Fruit fly (Drosophila melanogaster): ENCODE data around the gene Ziz.

Ziz gene

DNA sequence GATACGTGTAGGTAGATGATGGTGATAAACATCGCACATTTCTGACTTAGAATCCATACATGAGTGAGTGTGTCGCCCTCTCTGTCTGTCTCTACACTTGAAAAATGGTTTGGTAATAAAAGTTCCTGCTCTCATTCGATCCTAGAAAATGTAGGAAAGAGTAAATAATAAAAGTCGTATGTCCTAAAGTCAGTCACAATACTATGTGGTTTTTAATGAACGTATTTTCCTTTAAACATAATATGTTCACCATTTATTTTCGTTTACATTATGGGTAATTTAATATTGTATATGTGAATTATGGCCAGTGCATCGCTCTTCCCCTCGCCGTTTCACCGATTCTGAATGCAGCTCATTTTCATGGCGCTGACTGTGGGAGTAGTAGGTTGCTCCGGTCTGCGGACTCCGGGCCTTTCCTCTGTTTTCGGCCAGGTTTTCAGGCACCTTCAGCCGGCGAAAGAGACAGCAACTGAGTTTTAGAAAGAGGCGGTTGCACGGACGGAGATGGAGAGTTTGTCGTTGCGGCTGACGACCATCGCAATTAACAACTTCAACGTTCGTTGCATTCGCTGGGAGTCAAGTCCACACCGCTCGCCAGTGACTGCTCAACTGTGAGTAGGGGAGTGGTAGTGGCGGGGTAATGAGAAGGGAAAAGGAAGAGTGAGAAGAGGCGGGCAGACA is 36.7 kb upstream of the Ziz start (continued):
- no peak for TF ChIP-seq CG11902 (GFP tag; optimal IDR thresholded peaks at IDR 0.05)
- TF ChIP-seq salr (GFP tag; optimal IDR thresholded peaks at IDR 0.05): peak in 1 of 2 experiments; percentile 34
- TF ChIP-seq Smox (GFP tag; optimal IDR thresholded peaks at IDR 0.05): no peak
- peak; percentile 23 for TF ChIP-seq pdm3 (GFP tag; optimal IDR thresholded peaks at IDR 0.05)
- TF ChIP-seq CG3919 (GFP tag; optimal IDR thresholded peaks at IDR 0.05): peak; percentile 25
- TF ChIP-seq Gug (GFP tag; IDR thresholded peaks at IDR 0.05): peak; percentile 50; the same call in 1 of the 2 replicates
- TF ChIP-seq CG8119 (GFP tag; IDR thresholded peaks at IDR 0.05): peak; percentile 49; the same call in 2 of the 3 replicates
- no peak for TF ChIP-seq CG34406 (GFP tag; optimal IDR thresholded peaks at IDR 0.05)
- TF ChIP-seq dac (GFP tag; optimal IDR thresholded peaks at IDR 0.05): no peak
- TF ChIP-seq acj6 (GFP tag; optimal IDR thresholded peaks at IDR 0.05): peak; percentile 17
- TF ChIP-seq Hr38 (GFP tag; optimal IDR thresholded peaks at IDR 0.05): no peak
- peak; percentile 42; the same call in 1 of the 3 replicates for TF ChIP-seq CG6163 (GFP tag; IDR thresholded peaks at IDR 0.05)
- no peak for TF ChIP-seq lz (GFP tag; optimal IDR thresholded peaks at IDR 0.05)
- TF ChIP-seq CG16779 (tag; optimal IDR thresholded peaks at IDR 0.05): no peak
- TF ChIP-seq cyc (GFP tag; optimal IDR thresholded peaks at IDR 0.05): peak; percentile 24
- no peak for TF ChIP-seq CG8632 (GFP tag; optimal IDR thresholded peaks at IDR 0.05)
- TF ChIP-seq CG6276 (GFP tag; optimal IDR thresholded peaks at IDR 0.05): peak; percentile 45
- peak; percentile 14 for TF ChIP-seq spab (GFP tag; optimal IDR thresholded peaks at IDR 0.05)
- no peak for TF ChIP-seq Met (GFP tag; optimal IDR thresholded peaks at IDR 0.05)
- TF ChIP-seq eg (GFP tag; IDR thresholded peaks at IDR 0.05): peak; percentile 47; the same call in 1 of the 3 replicates
- peak in 1 of 2 experiments; percentile 15 for TF ChIP-seq ss (GFP tag; optimal IDR thresholded peaks at IDR 0.05)
- TF ChIP-seq net (GFP tag; optimal IDR thresholded peaks at IDR 0.05): peak; percentile 42
- no peak for TF ChIP-seq fkh (GFP tag; optimal IDR thresholded peaks at IDR 0.05)
- peak; percentile 39 for TF ChIP-seq CG15336 (GFP tag; IDR thresholded peaks at IDR 0.05)
- TF ChIP-seq Hr4 (GFP tag; optimal IDR thresholded peaks at IDR 0.05): peak; percentile 66
- TF ChIP-seq CG6792 (GFP tag; optimal IDR thresholded peaks at IDR 0.05): peak; percentile 5
- no peak for TF ChIP-seq Hr39 (GFP tag; optimal IDR thresholded peaks at IDR 0.05)
- no peak for TF ChIP-seq vri (GFP tag; optimal IDR thresholded peaks at IDR 0.05)
- TF ChIP-seq Sox15 (GFP tag; optimal IDR thresholded peaks at IDR 0.05): no peak
- TF ChIP-seq CG1621 (tag; optimal IDR thresholded peaks at IDR 0.05): peak; percentile 37
- TF ChIP-seq Eip78C (GFP tag): peak; percentile 81

DNA sequence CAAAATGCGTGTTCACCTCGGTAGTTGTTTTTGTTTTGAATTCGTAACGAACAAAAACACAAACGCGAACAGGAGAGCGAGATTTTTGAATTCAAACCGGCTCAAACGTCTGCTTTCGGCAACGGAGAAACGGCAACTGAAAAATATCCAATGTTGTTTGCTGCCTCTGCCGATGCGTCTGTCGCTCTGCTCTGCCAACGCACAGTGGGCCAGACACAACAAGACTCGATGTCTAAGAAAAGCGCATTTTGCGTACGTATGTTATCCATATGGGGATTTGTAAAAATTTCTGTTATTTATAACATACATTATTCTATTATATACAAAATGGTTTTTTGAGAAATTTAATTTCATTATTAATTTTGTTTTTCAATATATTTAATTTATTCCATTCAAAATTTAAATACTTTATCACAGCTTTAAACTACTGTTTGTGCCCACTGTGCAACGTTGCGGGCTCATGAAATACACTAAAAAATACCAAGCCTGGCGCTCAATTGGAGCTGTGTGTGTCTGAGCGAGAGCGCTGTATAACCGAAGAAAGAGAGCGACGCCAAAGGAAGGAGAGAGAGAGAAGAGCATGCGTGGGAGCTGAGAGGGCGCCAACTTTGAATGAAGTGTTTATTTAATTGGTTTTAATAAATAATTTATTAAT is 34.5 kb upstream of the Ziz start:
- TF ChIP-seq CG11902 (GFP tag; optimal IDR thresholded peaks at IDR 0.05): peak; percentile 94
- TF ChIP-seq CG10669 (GFP tag; optimal IDR thresholded peaks at IDR 0.05): peak; percentile 98
- TF ChIP-seq Eip75B (GFP tag; optimal IDR thresholded peaks at IDR 0.05): peak; percentile 91
- TF ChIP-seq Sox14 (GFP tag; optimal IDR thresholded peaks at IDR 0.05): peak; percentile 90
- peak; percentile 92 for TF ChIP-seq pdm3 (GFP tag; optimal IDR thresholded peaks at IDR 0.05)
- peak; percentile 90 for TF ChIP-seq cyc (GFP tag; optimal IDR thresholded peaks at IDR 0.05)
- TF ChIP-seq Hr4 (GFP tag; optimal IDR thresholded peaks at IDR 0.05): peak; percentile 95
- peak; percentile 97 for TF ChIP-seq CG6792 (GFP tag; optimal IDR thresholded peaks at IDR 0.05)
- TF ChIP-seq eg (GFP tag; IDR thresholded peaks at IDR 0.05): peak; percentile 97
- peak; percentile 97 for TF ChIP-seq CG3919 (GFP tag; optimal IDR thresholded peaks at IDR 0.05)
- TF ChIP-seq CG9139 (GFP tag; optimal IDR thresholded peaks at IDR 0.05): peak; percentile 97
- TF ChIP-seq CG10631 (GFP tag; optimal IDR thresholded peaks at IDR 0.05): peak; percentile 98
- peak; percentile 92 for TF ChIP-seq Met (GFP tag; optimal IDR thresholded peaks at IDR 0.05)
- peak; percentile 94 for TF ChIP-seq CG11294 (GFP tag; IDR thresholded peaks at IDR 0.05)
- peak; percentile 97 for TF ChIP-seq dsx (GFP tag; optimal IDR thresholded peaks at IDR 0.05; ENCODE audit: poor library complexity, severe bottlenecking)
- TF ChIP-seq acj6 (GFP tag; optimal IDR thresholded peaks at IDR 0.05): peak; percentile 97
- peak; percentile 98 for TF ChIP-seq net (GFP tag; optimal IDR thresholded peaks at IDR 0.05)
- TF ChIP-seq Sox15 (GFP tag; optimal IDR thresholded peaks at IDR 0.05): peak; percentile 94
- TF ChIP-seq spab (GFP tag; optimal IDR thresholded peaks at IDR 0.05): peak; percentile 99
- TF ChIP-seq CG6163 (GFP tag; IDR thresholded peaks at IDR 0.05): peak; percentile 94
- TF ChIP-seq CG6808 (GFP tag; optimal IDR thresholded peaks at IDR 0.05): peak; percentile 98
- TF ChIP-seq CG6854 (GFP tag; optimal IDR thresholded peaks at IDR 0.05): peak; percentile 98
- TF ChIP-seq CG11762 (GFP tag; optimal IDR thresholded peaks at IDR 0.05; ENCODE audit: insufficient read depth): peak; percentile 95
- peak; percentile 96 for TF ChIP-seq CG16779 (tag; optimal IDR thresholded peaks at IDR 0.05)
- no peak for TF ChIP-seq Hr38 (GFP tag; optimal IDR thresholded peaks at IDR 0.05)
- peak; percentile 97 for TF ChIP-seq CG4318 (GFP tag; optimal IDR thresholded peaks at IDR 0.05)
- TF ChIP-seq CG8119 (GFP tag; IDR thresholded peaks at IDR 0.05): peak; percentile 98
- TF ChIP-seq Smox (GFP tag; optimal IDR thresholded peaks at IDR 0.05): peak; percentile 93
- TF ChIP-seq CG3032 (tag; optimal IDR thresholded peaks at IDR 0.05): peak; percentile 99
- TF ChIP-seq vri (GFP tag; optimal IDR thresholded peaks at IDR 0.05): peak; percentile 91
- TF ChIP-seq lz (GFP tag; optimal IDR thresholded peaks at IDR 0.05): peak; percentile 93
- peak; percentile 92 to 98 for TF ChIP-seq salr (GFP tag; optimal IDR thresholded peaks at IDR 0.05)
- peak; percentile 95 for TF ChIP-seq Lpt (GFP tag; optimal IDR thresholded peaks at IDR 0.05)
